Fruit fly (Drosophila melanogaster): ENCODE data around the gene CG45067.

- TF ChIP-seq CG2202 (tag; optimal IDR thresholded peaks at IDR 0.05) = no peak
- no peak for TF ChIP-seq YL-1 (GFP tag; optimal IDR thresholded peaks at IDR 0.05)
- no peak for TF ChIP-seq Abd-B (GFP tag; optimal IDR thresholded peaks at IDR 0.05)
- no peak for TF ChIP-seq fu2 (GFP tag; optimal IDR thresholded peaks at IDR 0.05)
- no peak for TF ChIP-seq vvl (GFP tag; IDR thresholded peaks at IDR 0.05)
Observed at dm6 chr3L:3143383-3143962, 29.2 kb upstream of the CG45067 start, which contains the start of the genes CG11537 and Alg2.

Data from whole organism, embryonic.